Fruit fly (Drosophila melanogaster): ENCODE measurements around the gene D19A.

DNA sequence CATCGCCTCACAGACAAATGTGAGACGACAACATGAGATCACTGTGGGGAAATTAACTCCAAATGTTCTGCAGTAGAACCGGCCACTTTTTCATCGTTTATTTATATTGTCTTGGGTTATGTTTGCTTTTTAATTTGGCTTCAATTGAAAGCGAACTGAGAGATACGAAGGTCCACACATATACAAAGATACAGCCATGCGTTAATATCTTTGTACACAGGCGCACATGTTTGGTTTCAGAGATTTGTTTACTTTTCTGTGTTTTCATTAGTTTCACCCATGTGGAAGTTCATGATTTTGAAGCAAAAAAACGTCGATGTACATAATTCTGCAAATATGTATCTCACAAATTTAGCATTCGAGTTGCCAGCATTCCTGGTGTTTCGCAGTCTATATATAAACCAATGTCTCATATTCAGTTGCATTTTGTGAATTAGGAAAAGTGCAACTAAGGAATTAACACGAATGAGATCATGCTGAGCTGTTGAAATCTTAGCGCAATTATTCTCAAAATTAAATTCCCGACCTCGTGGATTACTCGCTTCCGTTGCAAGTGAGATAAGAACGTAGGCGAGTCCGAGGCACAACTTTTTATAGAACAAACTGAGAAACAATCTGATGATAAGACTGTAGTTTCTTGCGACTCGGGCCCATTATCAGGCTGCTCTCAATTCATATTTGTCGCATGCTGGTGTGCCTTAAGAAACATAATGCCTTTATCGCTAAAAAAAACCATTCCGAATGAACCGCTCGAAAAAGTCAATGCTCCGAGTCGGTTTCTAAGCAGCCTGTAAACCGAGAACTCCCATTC, 27.3 kb upstream of the D19A start:
- TF ChIP-seq OdsH (GFP tag; optimal IDR thresholded peaks at IDR 0.05) (no peak), svp (GFP tag) (no peak), Hr38 (GFP tag; optimal IDR thresholded peaks at IDR 0.05) (no peak), Gug (GFP tag; IDR thresholded peaks at IDR 0.05) (no peak), Smox (GFP tag; optimal IDR thresholded peaks at IDR 0.05) (no peak), dac (GFP tag; optimal IDR thresholded peaks at IDR 0.05) (no peak), fd85E (GFP tag; optimal IDR thresholded peaks at IDR 0.05) (no peak), CG6854 (GFP tag; optimal IDR thresholded peaks at IDR 0.05) (no peak), CG31627 (GFP tag; optimal IDR thresholded peaks at IDR 0.05) (no peak), net (GFP tag; optimal IDR thresholded peaks at IDR 0.05) (no peak), vri (GFP tag; optimal IDR thresholded peaks at IDR 0.05) (no peak), Ets96B (tag; optimal IDR thresholded peaks at IDR 0.05) (no peak), spab (GFP tag; optimal IDR thresholded peaks at IDR 0.05) (no peak)

All from whole organism, prepupa.